Worm (Caenorhabditis elegans) whole organism, late embryonic: ENCODE results near the gene F43C11.3.

Source experiments
- F13H6.1 ChIP-seq: sonication (generic microtip); optimal IDR thresholded peaks from 2 replicates; lab custom pipeline; 2016; ENCODE audit warnings: missing genetic modification characterization, missing compliant biosample characterization
- K02D7.2 ChIP-seq: sonication (generic microtip); optimal IDR thresholded peaks from 2 replicates; lab custom pipeline; 2017; ENCODE audit warnings: mild to moderate bottlenecking, missing genetic modification characterization, missing compliant biosample characterization
- ama-1 ChIP-seq: fragments of 150-350 bp; optimal IDR thresholded peaks from 2 replicates; lab custom pipeline; 2014
- ceh-14 ChIP-seq: sonication (generic microtip); optimal IDR thresholded peaks from 2 replicates; lab custom pipeline; 2016; ENCODE audit warnings: missing genotype, missing genetic modification characterization, missing compliant biosample characterization
- ceh-18 ChIP-seq: sonication (generic microtip); optimal IDR thresholded peaks from 2 replicates; lab custom pipeline; 2016; ENCODE audit warnings: missing genetic modification characterization, missing compliant biosample characterization
- ceh-19 ChIP-seq: fragments of 200-800 bp; sonication (Bioruptor generic); optimal IDR thresholded peaks from 2 replicates; lab custom pipeline; 2018; ENCODE audit warnings: mild to moderate bottlenecking, missing genetic modification characterization, missing compliant biosample characterization
- ceh-2 ChIP-seq: sonication (generic microtip); optimal IDR thresholded peaks from 2 replicates; lab custom pipeline; 2016; ENCODE audit warnings: missing genotype, missing genetic modification characterization, missing compliant biosample characterization
- ceh-22 ChIP-seq: sonication (generic microtip); optimal IDR thresholded peaks from 2 replicates; lab custom pipeline; 2017; ENCODE audit warnings: missing biosample characterization, missing genetic modification characterization
- ceh-31 ChIP-seq: sonication (generic microtip); optimal IDR thresholded peaks from 2 replicates; lab custom pipeline; 2016; ENCODE audit warnings: missing genetic modification characterization, missing compliant biosample characterization
- ceh-34 ChIP-seq: sonication (generic microtip); optimal IDR thresholded peaks from 2 replicates; lab custom pipeline; 2016; ENCODE audit warnings: mild to moderate bottlenecking, missing genetic modification characterization, missing compliant biosample characterization
- ceh-45 ChIP-seq: fragments of 200-800 bp; sonication (Bioruptor generic); IDR thresholded peaks from 2 replicates; pipeline ENCODE4 v1.3.6; 2022; ENCODE audit warnings: missing genetic modification reagents, missing genetic modification characterization, missing compliant biosample characterization
- che-1 ChIP-seq: sonication (generic microtip); optimal IDR thresholded peaks from 2 replicates; lab custom pipeline; 2016; ENCODE audit warnings: mild to moderate bottlenecking, missing genetic modification characterization, missing compliant biosample characterization
- dmd-4 ChIP-seq: sonication (generic microtip); optimal IDR thresholded peaks from 2 replicates; lab custom pipeline; 2016; ENCODE audit warnings: borderline replicate concordance, missing genetic modification characterization, missing compliant biosample characterization
- dve-1 ChIP-seq: sonication (generic microtip); optimal IDR thresholded peaks from 2 replicates; lab custom pipeline; 2017; ENCODE audit warnings: antibody characterized with exemption, mild to moderate bottlenecking, missing genetic modification characterization, missing compliant biosample characterization
- ets-4 ChIP-seq: sonication (generic microtip); optimal IDR thresholded peaks from 2 replicates; lab custom pipeline; 2016; ENCODE audit warnings: missing genetic modification characterization, missing compliant biosample characterization
- fkh-6 ChIP-seq: sonication (generic microtip); optimal IDR thresholded peaks from 2 replicates; lab custom pipeline; 2016; ENCODE audit warnings: missing genetic modification characterization, missing compliant biosample characterization
- hlh-15 ChIP-seq: sonication (generic microtip); optimal IDR thresholded peaks from 2 replicates; lab custom pipeline; 2016; ENCODE audit warnings: missing genetic modification characterization, missing compliant biosample characterization
- hlh-30 ChIP-seq: sonication (generic microtip); optimal IDR thresholded peaks from 2 replicates; lab custom pipeline; 2017; ENCODE audit warnings: antibody characterized with exemption, missing genetic modification characterization, missing compliant biosample characterization; ENCODE audit not compliant: insufficient read depth
- lin-11 ChIP-seq: fragments of 200-800 bp; sonication (Bioruptor generic); optimal IDR thresholded peaks from 2 replicates; lab custom pipeline; 2018; ENCODE audit warnings: mild to moderate bottlenecking, missing genetic modification characterization, missing compliant biosample characterization
- nfya-1 ChIP-seq: sonication (generic microtip); optimal IDR thresholded peaks from 2 replicates; lab custom pipeline; 2017; ENCODE audit warnings: missing genetic modification characterization, mild to moderate bottlenecking, missing compliant biosample characterization, antibody characterized with exemption, moderate library complexity
- nhr-232 ChIP-seq: sonication (generic microtip); optimal IDR thresholded peaks from 2 replicates; lab custom pipeline; 2016; ENCODE audit warnings: missing genetic modification characterization, missing compliant biosample characterization
- npax-4 ChIP-seq: sonication (generic microtip); optimal IDR thresholded peaks from 2 replicates; lab custom pipeline; 2016; ENCODE audit warnings: missing genetic modification characterization, missing compliant biosample characterization
- odd-2 ChIP-seq: sonication (generic microtip); optimal IDR thresholded peaks from 2 replicates; lab custom pipeline; 2017; ENCODE audit warnings: antibody characterized with exemption, mild to moderate bottlenecking, missing genetic modification characterization, missing compliant biosample characterization
- pag-3 ChIP-seq: sonication (generic microtip); optimal IDR thresholded peaks from 2 replicates; lab custom pipeline; 2016; ENCODE audit warnings: missing compliant biosample characterization, missing genetic modification characterization, borderline replicate concordance
- pha-2 ChIP-seq: sonication (generic microtip); optimal IDR thresholded peaks from 2 replicates; lab custom pipeline; 2017; ENCODE audit warnings: mild to moderate bottlenecking, missing genetic modification characterization, missing compliant biosample characterization
- pha-4 ChIP-seq: fragments of 150-350 bp; optimal IDR thresholded peaks from 2 replicates; lab custom pipeline; 2018; ENCODE audit warnings: missing biosample characterization, missing genetic modification reagents, missing genetic modification characterization
- sdc-2 ChIP-seq: sonication (generic microtip); optimal IDR thresholded peaks from 2 replicates; lab custom pipeline; 2016; ENCODE audit warnings: missing genotype, missing genetic modification characterization, missing compliant biosample characterization
- syd-9 ChIP-seq: sonication (generic microtip); optimal IDR thresholded peaks from 2 replicates; lab custom pipeline; 2016; ENCODE audit warnings: mild to moderate bottlenecking, missing genetic modification characterization, moderate library complexity, missing compliant biosample characterization
- tbx-7 ChIP-seq: sonication (generic microtip); optimal IDR thresholded peaks from 2 replicates; lab custom pipeline; 2016; ENCODE audit warnings: missing genotype, missing genetic modification characterization, missing compliant biosample characterization
- unc-55 ChIP-seq: sonication (generic microtip); optimal IDR thresholded peaks from 2 replicates; lab custom pipeline; 2017; ENCODE audit warnings: missing biosample characterization, missing genetic modification reagents, missing genetic modification characterization
- zip-5 ChIP-seq: sonication (generic microtip); optimal IDR thresholded peaks from 2 replicates; lab custom pipeline; 2016; ENCODE audit warnings: missing genetic modification characterization, missing compliant biosample characterization

Gene F43C11.3

DNA sequence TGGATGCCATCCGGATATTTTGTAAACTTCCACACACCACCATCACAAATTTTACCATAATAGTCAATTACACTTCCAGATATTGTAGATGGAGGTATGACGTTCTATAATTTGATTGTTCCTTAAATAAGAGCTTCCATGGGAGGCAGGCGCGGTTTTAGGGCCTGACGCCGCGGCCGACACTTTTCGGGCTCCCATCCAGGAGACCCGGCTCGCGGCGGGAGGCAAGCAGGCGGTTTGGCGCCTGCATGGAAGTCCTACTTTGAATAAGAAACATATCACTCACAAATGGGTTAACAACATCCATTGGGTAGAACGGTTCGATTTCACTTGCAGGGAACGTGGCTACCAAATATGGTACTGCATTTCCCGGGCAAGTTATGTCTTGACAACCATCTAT, 26.6 kb downstream of the F43C11.3 start:
- TF ChIP-seq lin-11, result no peak
- TF ChIP-seq npax-4 (tag; lab: Kevin White, UChicago), result no peak
- TF ChIP-seq hlh-30 (tag; lab: Kevin White, UChicago), result no peak
- no peak for TF ChIP-seq syd-9 (tag; lab: Kevin White, UChicago)
- no peak for TF ChIP-seq ets-4 (tag; lab: Kevin White, UChicago)
- TF ChIP-seq F13H6.1 (tag; lab: Kevin White, UChicago), result no peak
- TF ChIP-seq ama-1 (lab: Kevin White, UChicago), result no peak
- TF ChIP-seq pag-3 (tag; lab: Kevin White, UChicago), result no peak
- TF ChIP-seq ceh-14 (tag; lab: Kevin White, UChicago), result no peak
- no peak for TF ChIP-seq ceh-18
- no peak for TF ChIP-seq unc-55 (GFP tag; lab: Kevin White, UChicago)
- TF ChIP-seq ceh-19 (GFP tag; lab: Kevin White, UChicago), result no peak

DNA sequence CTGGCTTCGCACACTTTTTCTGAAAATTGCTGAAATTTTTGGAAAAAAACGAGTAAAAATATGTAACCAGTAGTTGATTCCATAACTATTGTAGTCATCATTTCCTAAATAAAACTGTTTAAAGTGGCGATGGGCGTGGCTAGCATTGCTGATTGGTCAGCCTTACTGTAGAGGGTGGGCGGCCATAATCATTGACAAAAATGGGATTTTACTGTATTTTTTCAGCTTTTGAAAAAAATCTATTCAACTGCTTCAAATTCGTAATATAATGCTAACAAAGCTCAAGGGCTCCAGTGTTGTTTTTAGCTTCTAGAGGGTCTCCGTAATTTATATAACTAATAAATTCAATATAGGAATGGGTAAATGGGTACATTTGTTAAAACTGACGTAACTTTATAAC, 27.1 kb downstream of the F43C11.3 start, which contains the start of gene F16G10.7:
F16G10.7 (minus strand) TSS at position 101 of the 400 bp plus-strand sequence.
- no peak for TF ChIP-seq ceh-45 (GFP tag; lab: Robert Waterston, UW)
- TF ChIP-seq dmd-4, result no peak
- TF ChIP-seq ceh-31 (tag; lab: Kevin White, UChicago), result no peak
- no peak for TF ChIP-seq nhr-232
- TF ChIP-seq F13H6.1 (tag; lab: Kevin White, UChicago), result no peak
- TF ChIP-seq nfya-1, result peak; percentile 6
- TF ChIP-seq sdc-2, result no peak

DNA sequence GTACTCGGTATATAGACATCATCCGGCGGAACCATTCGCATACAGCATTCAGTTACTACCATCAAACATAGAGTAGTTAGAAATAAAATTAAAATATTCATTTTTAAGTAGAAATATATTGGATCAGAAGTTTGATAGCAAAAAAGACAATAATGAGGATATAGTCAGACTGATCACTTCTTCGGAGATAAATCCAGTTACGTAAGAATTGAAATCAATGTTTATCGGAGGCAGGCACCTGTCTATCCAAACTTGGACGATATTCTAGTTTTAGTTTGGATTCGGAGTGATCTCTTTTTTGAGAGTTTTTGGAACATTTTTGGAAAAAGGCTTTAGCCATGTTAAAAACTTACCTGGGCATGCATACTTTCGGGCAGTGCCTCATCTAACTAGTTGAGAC, 30.2 kb downstream of the F43C11.3 start, which contains the start of gene F16G10.8:
F16G10.8 (minus strand) TSS at position 101 of the 400 bp plus-strand sequence.
- TF ChIP-seq che-1 (no peak), zip-5 (tag; lab: Kevin White, UChicago) (no peak), ceh-34 (no peak)

DNA sequence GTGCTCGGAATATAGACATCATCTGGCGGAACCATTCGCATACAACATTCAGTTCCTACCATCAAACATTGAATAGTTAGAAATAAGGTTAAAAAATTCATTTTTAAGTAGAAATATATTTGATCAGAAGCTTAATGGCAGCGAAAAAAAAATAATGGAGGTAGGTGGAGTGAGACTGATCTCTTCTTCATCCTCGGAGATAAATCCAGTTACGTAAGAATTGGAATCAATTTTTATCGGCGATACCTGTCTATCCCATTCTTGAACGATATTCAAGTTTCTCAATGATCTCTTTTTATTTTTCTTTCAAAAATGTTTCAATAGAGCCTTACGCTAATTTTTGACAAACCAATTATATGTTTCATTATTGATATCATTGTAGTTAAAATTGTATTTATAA, 32.4 kb downstream of the F43C11.3 start, which contains the start of gene F16G10.9:
F16G10.9 (minus strand) TSS at position 101 of the 400 bp plus-strand sequence.
- TF ChIP-seq hlh-15 (tag; lab: Kevin White, UChicago) (no peak), nhr-232 (no peak), odd-2 (tag; lab: Kevin White, UChicago) (no peak), ceh-34 (no peak), ceh-18 (no peak), ceh-14 (tag; lab: Kevin White, UChicago) (no peak), npax-4 (tag; lab: Kevin White, UChicago) (no peak), pha-2 (tag; lab: Kevin White, UChicago) (no peak), ceh-22 (no peak)

DNA sequence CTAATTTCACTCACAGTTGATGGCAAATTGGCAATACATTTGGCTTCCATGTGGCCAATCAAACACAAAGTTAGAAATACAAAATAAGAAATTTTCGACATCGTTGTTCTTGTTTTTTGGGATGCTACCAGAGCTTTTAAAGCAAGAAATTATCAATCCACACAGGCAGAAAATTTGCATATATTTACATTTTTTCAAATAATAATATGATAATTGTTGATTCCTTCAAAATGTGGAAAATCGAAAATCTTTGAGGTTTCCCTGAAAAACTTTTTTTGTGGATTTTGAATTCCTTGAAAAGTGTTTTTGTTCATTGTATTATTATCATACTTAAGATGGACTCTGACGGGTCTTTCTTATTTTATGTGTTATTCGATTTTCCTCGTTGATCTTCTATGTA, 37.8 kb downstream of the F43C11.3 start, which contains the start of gene F16G10.10:
F16G10.10 (minus strand) TSS at position 101 of the 400 bp plus-strand sequence.
- TF ChIP-seq pha-4 (no peak), hlh-30 (tag; lab: Kevin White, UChicago) (no peak), dve-1 (no peak), fkh-6 (tag; lab: Kevin White, UChicago) (no peak), sdc-2 (no peak), lin-11 (no peak), tbx-7 (tag; lab: Kevin White, UChicago) (no peak), pha-2 (tag; lab: Kevin White, UChicago) (no peak)

DNA sequence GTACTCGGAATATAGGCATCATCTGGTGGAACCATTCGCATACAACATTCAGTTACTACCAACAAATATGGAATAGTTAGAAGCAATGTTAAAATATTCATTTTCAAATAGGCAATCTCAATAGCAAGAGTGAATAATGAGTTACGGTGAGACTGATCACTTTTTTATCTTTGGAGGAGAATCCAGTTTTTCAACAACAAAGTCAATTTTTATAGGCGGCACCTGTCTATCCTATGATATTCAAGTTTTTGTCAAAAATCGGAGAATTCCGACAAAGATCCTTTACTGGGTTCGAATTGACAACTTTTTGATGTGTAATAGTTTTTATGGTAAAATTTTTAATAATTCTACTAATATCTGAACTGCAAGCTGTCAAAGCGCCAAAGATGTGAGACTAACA, 40.7 kb downstream of the F43C11.3 start, which contains the start of gene F16G10.11:
F16G10.11 (minus strand) TSS at position 101 of the 400 bp plus-strand sequence.
- no peak for TF ChIP-seq ceh-18
- no peak for TF ChIP-seq ceh-31 (tag; lab: Kevin White, UChicago)
- TF ChIP-seq K02D7.2 (tag; lab: Kevin White, UChicago), result no peak
- TF ChIP-seq, all 69 proteins: peak for 0

DNA sequence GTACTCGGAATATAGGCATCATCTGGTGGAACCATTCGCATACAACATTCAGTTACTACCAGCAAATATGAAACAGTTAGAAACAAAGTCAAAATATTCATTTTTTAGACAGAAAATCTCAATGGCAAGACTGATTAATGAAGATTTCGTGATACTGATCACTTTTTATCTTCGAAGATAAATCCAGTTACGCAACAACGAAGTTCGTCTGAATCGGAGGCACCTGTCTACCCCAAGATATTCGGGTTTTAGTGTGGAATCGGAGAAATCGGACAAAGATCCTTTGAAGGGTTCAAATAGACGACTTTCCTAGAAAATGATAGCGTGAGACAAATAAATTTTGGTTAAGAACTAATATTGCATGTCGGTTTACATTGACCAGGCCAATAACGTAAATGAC, 42.8 kb downstream of the F43C11.3 start, which contains the start of gene F16G10.13:
F16G10.13 (minus strand) TSS at position 101 of the 400 bp plus-strand sequence.
- TF ChIP-seq ceh-2 (tag; lab: Kevin White, UChicago), result no peak
